Worm (Caenorhabditis elegans): Measurements from ENCODE around the gene srlf-33.

The srlf-33 gene

ce11 chrIV:11959573-11959972 lies 34.3 kb upstream of the srlf-33 start, which contains the start of gene tgt-1:
TSS of gene tgt-1 (minus strand) at chrIV:11959804.
- no peak for TF ChIP-seq ttx-3 (tag; optimal IDR thresholded peaks at IDR 0.05)

- TF ChIP-seq sox-4 (tag; optimal IDR thresholded peaks at IDR 0.05) (no peak), ceh-18 (tag; optimal IDR thresholded peaks at IDR 0.05) (peak; percentile 4), K02D7.2 (tag; optimal IDR thresholded peaks at IDR 0.05) (no peak), elt-4 (tag; optimal IDR thresholded peaks at IDR 0.05) (no peak), ceh-6 (GFP tag; optimal IDR thresholded peaks at IDR 0.05) (no peak), ceh-9 (tag; optimal IDR thresholded peaks at IDR 0.05) (no peak), pat-9 (tag; optimal IDR thresholded peaks at IDR 0.05) (no peak)
Observed at ce11 chrIV:11957074-11957473, 31.8 kb upstream of the srlf-33 start.

ce11 chrIV:11956387-11956786 lies 31.1 kb upstream of the srlf-33 start:
- TF ChIP-seq unc-55 (GFP tag; optimal IDR thresholded peaks at IDR 0.05) (peak; percentile 37), pqm-1 (tag; optimal IDR thresholded peaks at IDR 0.05) (peak; percentile 50), ceh-18 (tag; optimal IDR thresholded peaks at IDR 0.05) (peak; percentile 85), hlh-30 (tag; optimal IDR thresholded peaks at IDR 0.05; ENCODE audit: insufficient read depth) (peak; percentile 68), tbx-2 (tag; optimal IDR thresholded peaks at IDR 0.05) (no peak)

ce11 chrIV:11955592-11955991 lies 30.3 kb upstream of the srlf-33 start:
- TF ChIP-seq rnt-1 (tag; optimal IDR thresholded peaks at IDR 0.05) (no peak), ceh-19 (GFP tag; optimal IDR thresholded peaks at IDR 0.05) (no peak), madf-2 (tag; optimal IDR thresholded peaks at IDR 0.05) (no peak), hlh-30 (tag; optimal IDR thresholded peaks at IDR 0.05; ENCODE audit: insufficient read depth) (no peak), elt-4 (tag; optimal IDR thresholded peaks at IDR 0.05) (no peak), tbx-2 (tag; optimal IDR thresholded peaks at IDR 0.05) (no peak), lin-11 (tag; optimal IDR thresholded peaks at IDR 0.05) (no peak), npax-4 (tag; optimal IDR thresholded peaks at IDR 0.05) (no peak), F13H6.1 (tag; optimal IDR thresholded peaks at IDR 0.05) (no peak), unc-86 (tag; optimal IDR thresholded peaks at IDR 0.05) (no peak)

ce11 chrIV:11952612-11953299 lies 27.5 kb upstream of the srlf-33 start, which contains the start of gene gdh-1:
TSS of gene gdh-1 (plus strand) at chrIV:11953249.
- no peak for TF ChIP-seq F13H6.1 (tag; optimal IDR thresholded peaks at IDR 0.05)
- no peak for TF ChIP-seq elt-2 (tag; optimal IDR thresholded peaks at IDR 0.05)
- no peak for TF ChIP-seq nhr-232 (tag; optimal IDR thresholded peaks at IDR 0.05)
- TF ChIP-seq hlh-8 (tag; optimal IDR thresholded peaks at IDR 0.05), result no peak
- no peak for TF ChIP-seq hlh-15 (tag; optimal IDR thresholded peaks at IDR 0.05)
- TF ChIP-seq unc-86 (tag; optimal IDR thresholded peaks at IDR 0.05), result no peak
- peak; percentile 10 for TF ChIP-seq ceh-18 (tag; optimal IDR thresholded peaks at IDR 0.05)
- TF ChIP-seq pat-9 (tag; optimal IDR thresholded peaks at IDR 0.05), result no peak

ce11 chrIV:11950270-11950669 lies 25.0 kb upstream of the srlf-33 start, which contains the start of gene tbx-36:
TSS of gene tbx-36 (plus strand) at chrIV:11950570.
- TF ChIP-seq dve-1 (tag; optimal IDR thresholded peaks at IDR 0.05) (no peak), ceh-45 (GFP tag; IDR thresholded peaks at IDR 0.05) (no peak), ceh-9 (tag; optimal IDR thresholded peaks at IDR 0.05) (no peak), ref-2 (tag; optimal IDR thresholded peaks at IDR 0.05) (no peak)

ce11 chrIV:11949717-11950116 lies 24.5 kb upstream of the srlf-33 start, which contains the start of gene hdl-1:
TSS of gene hdl-1 (minus strand) at chrIV:11949817.
- no peak for TF ChIP-seq pha-4 (tag; optimal IDR thresholded peaks at IDR 0.05)
- TF ChIP-seq che-1 (tag; optimal IDR thresholded peaks at IDR 0.05), result no peak
- no peak for TF ChIP-seq hlh-30 (tag; optimal IDR thresholded peaks at IDR 0.05; ENCODE audit: insufficient read depth)
- no peak for TF ChIP-seq nhr-232 (tag; optimal IDR thresholded peaks at IDR 0.05)
- TF ChIP-seq madf-2 (tag; optimal IDR thresholded peaks at IDR 0.05), result no peak
- TF ChIP-seq sox-4 (tag; optimal IDR thresholded peaks at IDR 0.05), result no peak
- TF ChIP-seq lin-11 (tag; optimal IDR thresholded peaks at IDR 0.05), result no peak
- no peak for TF ChIP-seq F13H6.1 (tag; optimal IDR thresholded peaks at IDR 0.05)
- no peak for TF ChIP-seq ahr-1 (tag; optimal IDR thresholded peaks at IDR 0.05)
- no peak for TF ChIP-seq hlh-8 (tag; optimal IDR thresholded peaks at IDR 0.05)
- TF ChIP-seq syd-9 (tag; optimal IDR thresholded peaks at IDR 0.05), result no peak
- TF ChIP-seq lim-6 (tag; optimal IDR thresholded peaks at IDR 0.05), result no peak
- TF ChIP-seq zip-5 (tag; optimal IDR thresholded peaks at IDR 0.05), result no peak
